Worm (Caenorhabditis elegans) whole organism, mixed stage, embryonic: ENCODE data around the gene F26F12.5.

Source experiments
- M03D4.4 ChIP-seq: sonication (generic microtip); optimal IDR thresholded peaks from 2 replicates; lab custom pipeline; 2017; ENCODE audit warnings: mild to moderate bottlenecking, missing genetic modification characterization, missing compliant biosample characterization
- bed-3 ChIP-seq: fragments of 200-800 bp; sonication (Bioruptor generic); optimal IDR thresholded peaks from 3 replicates; lab custom pipeline; 2018; ENCODE audit warnings: mild to moderate bottlenecking, missing genetic modification characterization, moderate library complexity, missing compliant biosample characterization
- ceh-39 ChIP-seq: fragments of 150-350 bp; optimal IDR thresholded peaks from 2 replicates; lab custom pipeline; 2014; ENCODE audit warnings: missing biosample characterization, missing genetic modification characterization
- ceh-43 ChIP-seq: fragments of 200-800 bp; sonication (Bioruptor generic); optimal IDR thresholded peaks from 2 replicates; lab custom pipeline; 2018; ENCODE audit warnings: mild to moderate bottlenecking, missing genetic modification characterization, moderate library complexity, missing compliant biosample characterization
- ceh-83 ChIP-seq: fragments of 200-800 bp; sonication (Bioruptor generic); optimal IDR thresholded peaks from 2 replicates; lab custom pipeline; 2018; ENCODE audit warnings: mild to moderate bottlenecking, missing genetic modification characterization, missing compliant biosample characterization
- ces-1 ChIP-seq: fragments of 150-350 bp; optimal IDR thresholded peaks from 2 replicates; lab custom pipeline; 2014; ENCODE audit warnings: missing biosample characterization, missing genetic modification reagents, missing genetic modification characterization
- cnd-1 ChIP-seq: fragments of 200-800 bp; sonication (Bioruptor generic); optimal IDR thresholded peaks from 2 replicates; lab custom pipeline; 2018; ENCODE audit warnings: mild to moderate bottlenecking, missing genetic modification characterization, missing compliant biosample characterization
- drap-1 ChIP-seq: fragments of 200-800 bp; sonication (Bioruptor generic); optimal IDR thresholded peaks from 3 replicates; lab custom pipeline; 2018; ENCODE audit warnings: mild to moderate bottlenecking, missing genetic modification characterization, missing compliant biosample characterization
- elt-1 ChIP-seq: sonication (generic microtip); optimal IDR thresholded peaks from 2 replicates; lab custom pipeline; 2017; ENCODE audit warnings: missing genetic modification characterization, mild to moderate bottlenecking, missing compliant biosample characterization, antibody characterized with exemption, moderate library complexity, borderline replicate concordance; ENCODE audit not compliant: insufficient read depth
- elt-3 ChIP-seq: fragments of 150-350 bp; optimal IDR thresholded peaks from 2 replicates; lab custom pipeline; 2014; ENCODE audit warnings: missing biosample characterization, missing genetic modification characterization
- flh-1 ChIP-seq: fragments of 200-800 bp; sonication (Bioruptor generic); optimal IDR thresholded peaks from 2 replicates; lab custom pipeline; 2018; ENCODE audit warnings: mild to moderate bottlenecking, missing genetic modification characterization, moderate library complexity, missing compliant biosample characterization
- ham-2 ChIP-seq: fragments of 200-800 bp; sonication (Bioruptor generic); optimal IDR thresholded peaks from 2 replicates; lab custom pipeline; 2018; ENCODE audit warnings: mild to moderate bottlenecking, missing genetic modification characterization, missing compliant biosample characterization
- hlh-1 ChIP-seq: fragments of 150-350 bp; optimal IDR thresholded peaks from 2 replicates; lab custom pipeline; 2014; ENCODE audit warnings: missing biosample characterization, missing genetic modification reagents, missing genetic modification characterization
- lin-13 ChIP-seq: fragments of 150-350 bp; optimal IDR thresholded peaks from 2 replicates; lab custom pipeline; 2014; ENCODE audit warnings: missing biosample characterization, missing genetic modification characterization
- lin-32 ChIP-seq: fragments of 200-800 bp; sonication (Bioruptor generic); optimal IDR thresholded peaks from 2 replicates; lab custom pipeline; 2018; ENCODE audit warnings: mild to moderate bottlenecking, missing genetic modification characterization, missing compliant biosample characterization
- lsy-2 ChIP-seq: fragments of 150-350 bp; optimal IDR thresholded peaks from 2 replicates; lab custom pipeline; 2014; ENCODE audit warnings: missing biosample characterization, missing genetic modification characterization
- mab-5 ChIP-seq: fragments of 150-350 bp; optimal IDR thresholded peaks from 2 replicates; lab custom pipeline; 2014; ENCODE audit warnings: missing biosample characterization, missing genetic modification characterization
- mep-1 ChIP-seq: fragments of 150-350 bp; optimal IDR thresholded peaks from 2 replicates; lab custom pipeline; 2017; ENCODE audit warnings: missing biosample characterization, missing genetic modification reagents, missing genetic modification characterization, inconsistent platforms
- mls-2 ChIP-seq: sonication (generic microtip); optimal IDR thresholded peaks from 2 replicates; lab custom pipeline; 2016; ENCODE audit warnings: mild to moderate bottlenecking, missing genetic modification characterization, moderate library complexity, missing compliant biosample characterization
- nhr-12 ChIP-seq: fragments of 150-350 bp; optimal IDR thresholded peaks from 2 replicates; lab custom pipeline; 2014; ENCODE audit warnings: missing biosample characterization, missing genetic modification characterization
- nhr-2 ChIP-seq: fragments of 150-350 bp; optimal IDR thresholded peaks from 2 replicates; lab custom pipeline; 2014; ENCODE audit warnings: missing biosample characterization, missing genetic modification characterization
- nhr-237 ChIP-seq: fragments of 150-350 bp; optimal IDR thresholded peaks from 2 replicates; lab custom pipeline; 2014; ENCODE audit warnings: missing biosample characterization, missing genetic modification characterization
- nhr-28 ChIP-seq: fragments of 150-350 bp; optimal IDR thresholded peaks from 2 replicates; lab custom pipeline; 2014; ENCODE audit warnings: missing biosample characterization, missing genetic modification characterization
- nhr-76 ChIP-seq: sonication (generic microtip); optimal IDR thresholded peaks from 2 replicates; lab custom pipeline; 2017; ENCODE audit warnings: missing biosample characterization, missing genetic modification characterization
- pha-4 ChIP-seq: fragments of 150-350 bp; optimal IDR thresholded peaks from 2 replicates; lab custom pipeline; 2018; ENCODE audit warnings: missing biosample characterization, missing genetic modification reagents, missing genetic modification characterization
- sem-2 ChIP-seq: fragments of 200-800 bp; sonication (Bioruptor generic); optimal IDR thresholded peaks from 2 replicates; lab custom pipeline; 2018; ENCODE audit warnings: mild to moderate bottlenecking, missing genetic modification characterization, missing compliant biosample characterization
- snpc-4 ChIP-seq: fragments of 150-350 bp; optimal IDR thresholded peaks from 2 replicates; lab custom pipeline; 2014; ENCODE audit warnings: missing biosample characterization, missing genetic modification characterization
- sptf-1 ChIP-seq: sonication (generic microtip); optimal IDR thresholded peaks from 2 replicates; lab custom pipeline; 2017; ENCODE audit warnings: mild to moderate bottlenecking, missing genetic modification characterization, moderate library complexity, missing compliant biosample characterization
- tbx-8 ChIP-seq: fragments of 200-800 bp; sonication (Bioruptor generic); optimal IDR thresholded peaks from 2 replicates; lab custom pipeline; 2018; ENCODE audit warnings: mild to moderate bottlenecking, missing genetic modification characterization, moderate library complexity, missing compliant biosample characterization
- unc-120 ChIP-seq: sonication (generic microtip); optimal IDR thresholded peaks from 2 replicates; lab custom pipeline; 2017; ENCODE audit warnings: missing genetic modification characterization, missing compliant biosample characterization; ENCODE audit not compliant: poor library complexity, severe bottlenecking
- unc-39 ChIP-seq: fragments of 150-350 bp; optimal IDR thresholded peaks from 2 replicates; lab custom pipeline; 2014; ENCODE audit warnings: missing biosample characterization, missing genetic modification characterization
- unc-62 ChIP-seq: fragments of 150-350 bp; optimal IDR thresholded peaks from 2 replicates; lab custom pipeline; 2014; ENCODE audit warnings: missing biosample characterization, missing genetic modification reagents, missing genetic modification characterization
- zip-8 ChIP-seq: fragments of 150-350 bp; optimal IDR thresholded peaks from 2 replicates; lab custom pipeline; 2014; ENCODE audit warnings: missing biosample characterization, missing genetic modification characterization
- ztf-11 ChIP-seq: fragments of 150-350 bp; optimal IDR thresholded peaks from 2 replicates; lab custom pipeline; 2014; ENCODE audit warnings: missing biosample characterization, missing genetic modification characterization

Gene F26F12.5

DNA sequence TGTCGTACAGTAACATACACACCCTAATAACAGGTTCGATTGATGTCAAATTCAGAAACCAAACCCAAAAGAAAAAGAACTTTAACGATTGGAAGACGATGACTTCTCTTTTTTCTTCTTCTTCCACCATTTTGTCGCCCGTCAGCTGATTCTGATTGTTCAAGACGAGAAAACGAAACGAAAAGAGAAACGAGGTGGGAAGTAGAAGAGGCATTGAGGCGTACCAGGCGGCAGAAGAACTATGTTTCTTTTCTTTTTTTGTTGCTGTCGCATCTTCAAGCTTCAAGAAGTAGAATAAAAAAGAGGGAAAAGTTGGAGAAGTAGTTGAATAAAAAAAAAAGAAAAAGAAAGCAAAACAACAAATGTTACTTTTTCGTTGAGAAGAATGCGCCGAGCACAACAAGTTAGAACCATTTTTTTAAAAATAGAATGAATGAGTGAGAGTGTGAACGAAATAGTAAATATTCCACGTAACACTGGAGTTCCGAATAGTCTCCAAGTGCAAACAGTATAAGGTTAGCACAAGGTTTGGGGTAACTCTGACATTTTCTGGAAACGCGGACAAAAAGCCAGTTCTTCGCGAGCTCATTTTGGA lies 16.9 kb downstream of the F26F12.5 start:
- TF ChIP-seq unc-62 (GFP tag; lab: Kevin White, UChicago) = no peak
- TF ChIP-seq nhr-28 (tag; lab: Kevin White, UChicago) = no peak
- no peak for TF ChIP-seq hlh-1 (tag; lab: Kevin White, UChicago)
- no peak for TF ChIP-seq ham-2 (GFP tag; lab: Kevin White, UChicago)
- no peak for TF ChIP-seq lsy-2
- TF ChIP-seq unc-120 (tag; lab: Kevin White, UChicago) = no peak
- no peak for TF ChIP-seq cnd-1 (tag; lab: Kevin White, UChicago)
- no peak for TF ChIP-seq unc-39 (tag; lab: Kevin White, UChicago)
- no peak for TF ChIP-seq mab-5 (tag; lab: Kevin White, UChicago)
- no peak for TF ChIP-seq nhr-12 (tag; lab: Kevin White, UChicago)
- TF ChIP-seq elt-3 = no peak
- no peak for TF ChIP-seq flh-1
- TF ChIP-seq ceh-39 (tag; lab: Kevin White, UChicago) = no peak
- no peak for TF ChIP-seq nhr-237 (tag; lab: Kevin White, UChicago)
- no peak for TF ChIP-seq snpc-4 (tag; lab: Kevin White, UChicago)
- TF ChIP-seq drap-1 (GFP tag; lab: Kevin White, UChicago) = no peak
- no peak for TF ChIP-seq ces-1 (GFP tag; lab: Kevin White, UChicago)
- TF ChIP-seq M03D4.4 (tag; lab: Kevin White, UChicago) = no peak
- TF ChIP-seq lin-32 (GFP tag; lab: Kevin White, UChicago) = no peak
- TF ChIP-seq sptf-1 (tag; lab: Kevin White, UChicago) = no peak

- TF ChIP-seq ces-1 (GFP tag; lab: Kevin White, UChicago) (peak; percentile 42), mep-1 (peak; percentile 7), nhr-2 (peak; percentile 21), elt-3 (no peak), mls-2 (tag; lab: Kevin White, UChicago) (peak; percentile 61), cnd-1 (tag; lab: Kevin White, UChicago) (peak; percentile 67), drap-1 (GFP tag; lab: Kevin White, UChicago) (no peak), lin-13 (tag; lab: Kevin White, UChicago) (no peak)
Measured at ce11 chrV:5846729-5847128, 18.3 kb downstream of the F26F12.5 start.

- TF ChIP-seq unc-120 (tag; lab: Kevin White, UChicago) (peak; percentile 15), nhr-237 (tag; lab: Kevin White, UChicago) (no peak), lin-13 (tag; lab: Kevin White, UChicago) (no peak), sptf-1 (tag; lab: Kevin White, UChicago) (no peak), ceh-83 (GFP tag; lab: Kevin White, UChicago) (no peak), ztf-11 (tag; lab: Kevin White, UChicago) (no peak), bed-3 (GFP tag; lab: Kevin White, UChicago) (no peak)
Measured at ce11 chrV:5845669-5846189, 19.3 kb downstream of the F26F12.5 start, which contains the start of gene F26F12.3. Gene F26F12.3, minus strand, starts transcription at chrV:5845719.

DNA sequence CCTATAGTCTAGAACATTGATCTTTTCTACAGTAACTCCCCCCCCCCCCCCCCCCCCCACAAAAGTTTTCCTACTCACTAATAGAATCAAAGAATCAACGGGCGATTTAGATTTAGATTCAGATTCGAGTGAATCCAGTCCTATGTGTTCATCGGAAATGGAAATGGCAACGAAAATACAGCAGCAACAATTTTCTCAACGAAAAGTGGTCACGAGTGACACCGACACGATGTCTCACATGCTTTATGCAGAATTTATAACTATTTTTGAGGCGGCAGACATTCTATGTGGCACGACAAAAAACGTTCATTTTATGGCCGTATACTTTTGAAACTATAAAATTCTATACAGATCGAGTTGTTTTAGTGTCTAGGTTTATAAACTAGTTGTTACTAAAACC lies 19.8 kb downstream of the F26F12.5 start:
- TF ChIP-seq flh-1 (no peak), bed-3 (GFP tag; lab: Kevin White, UChicago) (no peak), elt-3 (no peak), sem-2 (no peak), nhr-2 (no peak), ceh-43 (GFP tag; lab: Kevin White, UChicago) (no peak)

DNA sequence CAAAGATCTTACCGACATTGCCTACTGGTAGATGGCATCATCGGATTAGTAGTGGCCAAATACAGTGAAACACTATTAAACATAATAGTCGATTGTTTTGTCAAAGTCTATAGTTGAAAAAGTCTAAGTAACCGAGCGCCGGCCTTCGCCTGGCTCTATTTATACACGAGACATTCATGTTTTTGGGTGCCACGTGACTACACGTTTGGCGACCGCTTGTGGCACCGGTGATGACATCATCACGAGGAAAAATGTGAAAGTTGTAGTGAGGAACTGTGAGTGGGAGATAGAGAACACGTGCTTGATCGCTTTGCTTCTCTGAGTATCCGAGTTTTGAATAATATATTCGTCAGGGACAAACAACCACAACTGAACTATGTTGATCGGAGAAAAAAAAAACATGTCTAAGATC lies 20.6 kb downstream of the F26F12.5 start:
- TF ChIP-seq mab-5 (tag; lab: Kevin White, UChicago) (no peak), nhr-2 (no peak), ham-2 (GFP tag; lab: Kevin White, UChicago) (no peak), sptf-1 (tag; lab: Kevin White, UChicago) (no peak), drap-1 (GFP tag; lab: Kevin White, UChicago) (no peak), ces-1 (GFP tag; lab: Kevin White, UChicago) (no peak), lin-32 (GFP tag; lab: Kevin White, UChicago) (no peak), elt-1 (tag; lab: Kevin White, UChicago) (no peak), cnd-1 (tag; lab: Kevin White, UChicago) (no peak), nhr-76 (tag; lab: Kevin White, UChicago) (no peak), nhr-12 (tag; lab: Kevin White, UChicago) (no peak), bed-3 (GFP tag; lab: Kevin White, UChicago) (no peak), snpc-4 (tag; lab: Kevin White, UChicago) (no peak), unc-62 (GFP tag; lab: Kevin White, UChicago) (no peak), nhr-28 (tag; lab: Kevin White, UChicago) (no peak), zip-8 (tag; lab: Kevin White, UChicago) (no peak), tbx-8 (GFP tag; lab: Kevin White, UChicago) (no peak), pha-4 (tag; lab: Kevin White, UChicago) (no peak), sem-2 (no peak), mep-1 (no peak)
